Worm (Caenorhabditis elegans): ENCODE data around the gene ZK632.10.

ZK632.10 gene

DNA sequence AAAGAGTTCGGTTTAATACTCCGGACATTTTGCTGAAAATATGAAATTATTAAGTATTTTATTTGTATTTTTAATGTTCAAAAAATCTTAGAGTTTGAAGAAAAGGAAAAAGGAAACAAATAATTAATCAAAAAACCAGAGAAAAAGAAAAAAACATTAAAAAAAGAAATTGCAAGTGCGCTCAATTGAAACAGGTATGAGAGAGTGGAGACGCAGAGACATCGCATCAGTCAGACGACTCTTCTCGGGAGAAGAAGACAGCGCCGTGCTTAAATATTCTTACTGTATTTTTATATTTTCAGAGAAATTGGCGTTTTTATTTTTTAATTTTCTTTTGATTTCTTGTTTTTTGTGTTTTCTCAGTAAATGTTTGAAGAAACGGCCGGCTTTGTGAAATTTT, 20.6 kb upstream of the ZK632.10 start, which contains the start of gene mrpl-36:
Gene mrpl-36, minus strand, starts transcription at position 34 of the 400 bp plus-strand sequence.
- no peak for TF ChIP-seq nhr-80 (tag; optimal IDR thresholded peaks at IDR 0.05)
- TF ChIP-seq repo-1 (tag; optimal IDR thresholded peaks at IDR 0.05), result no peak
- TF ChIP-seq Y67H2A.10 (GFP tag; conservative IDR thresholded peaks at IDR 0.05), result no peak
- TF ChIP-seq nhr-27 (tag; optimal IDR thresholded peaks at IDR 0.05), result no peak
- no peak for TF ChIP-seq madf-10 (tag; optimal IDR thresholded peaks at IDR 0.05)
- peak; percentile 44 for TF ChIP-seq F49E8.2 (tag; optimal IDR thresholded peaks at IDR 0.05; ENCODE audit: insufficient read depth)
- TF ChIP-seq sptf-2 (GFP tag; optimal IDR thresholded peaks at IDR 0.05), result no peak
- peak; percentile 73 for TF ChIP-seq mcd-1 (GFP tag; IDR thresholded peaks at IDR 0.05)
- peak; percentile 0 for TF ChIP-seq lin-54 (GFP tag; optimal IDR thresholded peaks at IDR 0.05)
- no peak for TF ChIP-seq athp-1 (tag; optimal IDR thresholded peaks at IDR 0.05)
- TF ChIP-seq attf-5 (GFP tag; optimal IDR thresholded peaks at IDR 0.05), result peak; percentile 27
- no peak for TF ChIP-seq ztf-18 (tag; optimal IDR thresholded peaks at IDR 0.05)
- TF ChIP-seq D2030.7 (GFP tag; IDR thresholded peaks at IDR 0.05), result no peak
- TF ChIP-seq ZK185.1 (tag; optimal IDR thresholded peaks at IDR 0.05; ENCODE audit: poor library complexity, severe bottlenecking), result no peak
- TF ChIP-seq snpc-1.3 (tag; optimal IDR thresholded peaks at IDR 0.05; ENCODE audit: insufficient read depth), result peak; percentile 35
- no peak for TF ChIP-seq gei-17 (GFP tag; optimal IDR thresholded peaks at IDR 0.05)
- TF ChIP-seq akir-1 (GFP tag; optimal IDR thresholded peaks at IDR 0.05), result no peak
- no peak for TF ChIP-seq egrh-3 (GFP tag; IDR thresholded peaks at IDR 0.05)
- TF ChIP-seq ztf-3 (GFP tag; optimal IDR thresholded peaks at IDR 0.05), result no peak
- no peak for TF ChIP-seq hmg-20 (GFP tag; IDR thresholded peaks at IDR 0.05)
- TF ChIP-seq lin-40 (tag; optimal IDR thresholded peaks at IDR 0.05), result no peak
- 0 out of 2 replicates have a peak, but pooled peaks have one; percentile 32 for TF ChIP-seq F33H1.4 (GFP tag; IDR thresholded peaks at IDR 0.05)
- no peak for TF ChIP-seq tbx-9 (tag; optimal IDR thresholded peaks at IDR 0.05; ENCODE audit: borderline replicate concordance)
- no peak for TF ChIP-seq Y95B8A.8 (GFP tag; IDR thresholded peaks at IDR 0.05)
- TF ChIP-seq Y79H2A.3 (GFP tag; conservative IDR thresholded peaks at IDR 0.05), result no peak
- TF ChIP-seq hmg-1.2 (GFP tag; IDR thresholded peaks at IDR 0.05), result no peak; the same call in 1 of the 2 replicates
- TF ChIP-seq unc-130 (GFP tag; optimal IDR thresholded peaks at IDR 0.05), result no peak
- no peak for TF ChIP-seq let-526 (GFP tag; IDR thresholded peaks at IDR 0.05)
- TF ChIP-seq Y53G8AR.9 (GFP tag; conservative IDR thresholded peaks at IDR 0.05), result no peak
- TF ChIP-seq atf-7 (tag; optimal IDR thresholded peaks at IDR 0.05), result no peak
- no peak for TF ChIP-seq lag-1 (GFP tag; IDR thresholded peaks at IDR 0.05)
- no peak for TF ChIP-seq nhr-179 (tag; optimal IDR thresholded peaks at IDR 0.05)
- no peak for TF ChIP-seq sea-2 (GFP tag; IDR thresholded peaks at IDR 0.05)
- TF ChIP-seq madf-6 (GFP tag; IDR thresholded peaks at IDR 0.05), result peak; percentile 69
- no peak for TF ChIP-seq egl-18 (GFP tag; IDR thresholded peaks at IDR 0.05)
- TF ChIP-seq F37B4.10 (GFP tag; IDR thresholded peaks at IDR 0.05), result no peak
- TF ChIP-seq ceh-27 (GFP tag; optimal IDR thresholded peaks at IDR 0.05), result no peak
- peak; percentile 21 for TF ChIP-seq tbp1 (GFP tag; optimal IDR thresholded peaks at IDR 0.05)
- TF ChIP-seq madf-3 (GFP tag; IDR thresholded peaks at IDR 0.05), result no peak
- TF ChIP-seq Y53F4B.3 (GFP tag; IDR thresholded peaks at IDR 0.05), result no peak
- TF ChIP-seq T26A5.8 (tag; optimal IDR thresholded peaks at IDR 0.05), result no peak
- TF ChIP-seq zim-3 (tag; optimal IDR thresholded peaks at IDR 0.05), result no peak
- no peak for TF ChIP-seq sdz-38 (tag; optimal IDR thresholded peaks at IDR 0.05)
- TF ChIP-seq ztf-26 (tag; optimal IDR thresholded peaks at IDR 0.05), result no peak
- peak; percentile 40 for TF ChIP-seq lsl-1 (GFP tag; optimal IDR thresholded peaks at IDR 0.05)
- no peak for TF ChIP-seq tlf-1 (GFP tag; optimal IDR thresholded peaks at IDR 0.05)
- no peak for TF ChIP-seq ceh-58 (GFP tag; IDR thresholded peaks at IDR 0.05)
- no peak for TF ChIP-seq ztf-6 (GFP tag; IDR thresholded peaks at IDR 0.05)
- TF ChIP-seq ccch-3 (GFP tag; optimal IDR thresholded peaks at IDR 0.05), result no peak
- TF ChIP-seq mes-4 (tag; optimal IDR thresholded peaks at IDR 0.05), result no peak

Measured in whole organism, young adult.